Fruit fly (Drosophila melanogaster) whole organism, embryonic: ENCODE data around the gene CG31883.

Experiments
- Antp ChIP-seq: fragments of 200-800 bp; sonication (Bioruptor generic); optimal IDR thresholded peaks from 3 replicates; lab custom pipeline; 2016; ENCODE audit warnings: missing biosample characterization, missing genetic modification characterization
- Blimp-1 ChIP-seq: fragments of 200-800 bp; sonication (Bioruptor generic); optimal IDR thresholded peaks from 3 replicates; lab custom pipeline; 2018; ENCODE audit warnings: missing biosample characterization, missing genetic modification characterization, mild to moderate bottlenecking, moderate library complexity, missing genetic modification reagents
- CG1233 ChIP-seq: fragments of 200-800 bp; sonication (Bioruptor generic); optimal IDR thresholded peaks from 4 replicates; lab custom pipeline; 2018; ENCODE audit warnings: missing biosample characterization, mild to moderate bottlenecking, missing genetic modification characterization
- CG15696 ChIP-seq: fragments of 200-800 bp; sonication (Bioruptor generic); optimal IDR thresholded peaks from 2 replicates; lab custom pipeline; 2019; ENCODE audit warnings: missing biosample characterization, mild to moderate bottlenecking, missing genetic modification characterization, moderate library complexity
- CG16815 ChIP-seq: fragments of 200-800 bp; sonication (Bioruptor generic); optimal IDR thresholded peaks from 3 replicates; lab custom pipeline; 2017; ENCODE audit warnings: missing biosample characterization, mild to moderate bottlenecking, missing genetic modification characterization
- CG17186 ChIP-seq: fragments of 200-800 bp; sonication (Bioruptor generic); optimal IDR thresholded peaks from 3 replicates; lab custom pipeline; 2017; ENCODE audit warnings: missing biosample characterization, missing genetic modification reagents, missing genetic modification characterization
- CG18011 ChIP-seq: fragments of 200-800 bp; sonication (Bioruptor generic); optimal IDR thresholded peaks from 2 replicates; lab custom pipeline; 2017; ENCODE audit warnings: missing biosample characterization, missing genetic modification characterization, mild to moderate bottlenecking, moderate library complexity, missing genotype
- CG1832 ChIP-seq: fragments of 200-800 bp; sonication (Bioruptor generic); optimal IDR thresholded peaks from 2 replicates; lab custom pipeline; 2017; ENCODE audit warnings: missing biosample characterization, mild to moderate bottlenecking, missing genetic modification characterization, inconsistent platforms
- CG18764 ChIP-seq: fragments of 200-800 bp; sonication (Bioruptor generic); optimal IDR thresholded peaks from 3 replicates; lab custom pipeline; 2016; ENCODE audit warnings: missing biosample characterization, missing genetic modification characterization
- CG2199 ChIP-seq: fragments of 200-800 bp; sonication (Bioruptor generic); IDR thresholded peaks from 3 replicates; pipeline ENCODE4 v1.3.6; 2022; ENCODE audit warnings: missing biosample characterization, missing genetic modification characterization
- CG3407 ChIP-seq: fragments of 200-800 bp; sonication (Bioruptor generic); optimal IDR thresholded peaks from 2 replicates; lab custom pipeline; 2018; ENCODE audit warnings: missing biosample characterization, mild to moderate bottlenecking, missing genetic modification characterization
- CG6791 ChIP-seq: fragments of 200-800 bp; sonication (Bioruptor generic); IDR thresholded peaks from 3 replicates; pipeline ENCODE4 v1.3.6; 2022; ENCODE audit warnings: missing biosample characterization, missing genetic modification characterization; ENCODE audit not compliant: partially characterized antibody
- CG7745 ChIP-seq: fragments of 200-800 bp; sonication (Bioruptor generic); optimal IDR thresholded peaks from 2 replicates; lab custom pipeline; 2018; ENCODE audit warnings: missing biosample characterization, mild to moderate bottlenecking, missing genetic modification characterization, moderate library complexity
- CG7786 ChIP-seq: fragments of 200-800 bp; sonication (Bioruptor generic); optimal IDR thresholded peaks from 2 replicates; lab custom pipeline; 2016; ENCODE audit warnings: missing biosample characterization, missing genetic modification characterization
- CG7839 ChIP-seq: fragments of 200-800 bp; sonication (Bioruptor generic); optimal IDR thresholded peaks from 3 replicates; lab custom pipeline; 2018; ENCODE audit warnings: missing biosample characterization, mild to moderate bottlenecking, missing genetic modification characterization, moderate library complexity
- CG8388 ChIP-seq: fragments of 200-800 bp; sonication (Bioruptor generic); optimal IDR thresholded peaks from 2 replicates; lab custom pipeline; 2019; ENCODE audit warnings: missing biosample characterization, mild to moderate bottlenecking, missing genetic modification characterization, moderate library complexity
- CG8924 ChIP-seq: fragments of 200-800 bp; optimal IDR thresholded peaks from 3 replicates; lab custom pipeline; 2019; ENCODE audit warnings: missing biosample characterization, mild to moderate bottlenecking, missing genetic modification characterization, moderate library complexity
- CG9797 ChIP-seq: fragments of 200-800 bp; sonication (Bioruptor generic); optimal IDR thresholded peaks from 3 replicates; lab custom pipeline; 2018; ENCODE audit warnings: missing biosample characterization, mild to moderate bottlenecking, missing genetic modification characterization
- CoRest ChIP-seq: fragments of 200-800 bp; sonication (Bioruptor generic); optimal IDR thresholded peaks from 3 replicates; lab custom pipeline; 2018; ENCODE audit warnings: missing biosample characterization, mild to moderate bottlenecking, missing genetic modification characterization, moderate library complexity
- Dek ChIP-seq: fragments of 200-800 bp; sonication (Bioruptor generic); optimal IDR thresholded peaks from 3 replicates; lab custom pipeline; 2019; ENCODE audit warnings: missing biosample characterization, mild to moderate bottlenecking, missing genetic modification characterization, moderate library complexity
- Fer1 ChIP-seq: fragments of 200-800 bp; sonication (Bioruptor generic); optimal IDR thresholded peaks from 2 replicates; lab custom pipeline; 2017; ENCODE audit warnings: missing biosample characterization, mild to moderate bottlenecking, missing genetic modification characterization
- Fer3 ChIP-seq: fragments of 200-800 bp; sonication (Bioruptor generic); optimal IDR thresholded peaks from 2 replicates; lab custom pipeline; 2018; ENCODE audit warnings: missing biosample characterization, mild to moderate bottlenecking, missing genetic modification characterization, moderate library complexity
- Gug ChIP-seq: fragments of 200-800 bp; sonication (Bioruptor generic); IDR thresholded peaks from 4 replicates; pipeline ENCODE4 v1.3.6; 2022; ENCODE audit warnings: missing biosample characterization, missing genetic modification characterization
- Hr39 ChIP-seq: fragments of >200 bp; optimal IDR thresholded peaks from 2 replicates; lab custom pipeline; 2017
- Hr78 ChIP-seq, 2 experiments: fragments of 200-800 bp in 1 of 2; fragments of >200 bp in 1 of 2; sonication (Bioruptor generic) in 1 of 2; optimal IDR thresholded peaks; 2 replicates each; lab custom pipeline; 2017 to 2019; ENCODE audit warnings: missing biosample characterization in 2 of 2, missing genetic modification characterization in 2 of 2, mild to moderate bottlenecking in 1 of 2, moderate library complexity in 1 of 2
- MBD-R2 ChIP-seq: fragments of 200-800 bp; sonication (Bioruptor generic); IDR thresholded peaks from 2 replicates; pipeline ENCODE4 v1.3.6; 2022; ENCODE audit warnings: missing biosample characterization, missing genetic modification characterization
- Mad ChIP-seq: fragments of 200-800 bp; sonication (Bioruptor generic); optimal IDR thresholded peaks from 2 replicates; lab custom pipeline; 2016; ENCODE audit warnings: missing biosample characterization, missing genetic modification characterization
- Mes4 ChIP-seq: fragments of 200-800 bp; sonication (Bioruptor generic); optimal IDR thresholded peaks from 2 replicates; lab custom pipeline; 2016; ENCODE audit warnings: missing biosample characterization, missing genetic modification characterization
- Opbp ChIP-seq: fragments of 200-800 bp; sonication (Bioruptor generic); IDR thresholded peaks from 3 replicates; pipeline ENCODE4 v1.3.6; 2022; ENCODE audit warnings: missing biosample characterization, missing genetic modification characterization; ENCODE audit not compliant: partially characterized antibody
- Rx ChIP-seq: fragments of 200-800 bp; sonication (Bioruptor generic); IDR thresholded peaks from 2 replicates; pipeline ENCODE4 v1.3.6; 2022; ENCODE audit warnings: missing biosample characterization, missing genetic modification characterization
- Sin3A ChIP-seq: fragments of >200 bp; optimal IDR thresholded peaks from 2 replicates; lab custom pipeline; 2018
- TFAM ChIP-seq: fragments of 200-800 bp; sonication (Bioruptor generic); optimal IDR thresholded peaks from 2 replicates; lab custom pipeline; 2017; ENCODE audit warnings: missing biosample characterization, missing genetic modification characterization, inconsistent platforms
- ab ChIP-seq: fragments of 200-800 bp; sonication (Bioruptor generic); optimal IDR thresholded peaks from 2 replicates; lab custom pipeline; 2016; ENCODE audit warnings: missing biosample characterization, missing genetic modification characterization
- ac ChIP-seq: fragments of 200-800 bp; sonication (Bioruptor generic); optimal IDR thresholded peaks from 3 replicates; lab custom pipeline; 2017; ENCODE audit warnings: missing biosample characterization, mild to moderate bottlenecking, missing genetic modification characterization
- ap ChIP-seq: fragments of 200-800 bp; sonication (Bioruptor generic); IDR thresholded peaks from 2 replicates; pipeline ENCODE4 v1.3.6; 2022; ENCODE audit warnings: missing biosample characterization, missing genetic modification characterization
- ara ChIP-seq: fragments of 200-800 bp; sonication (Bioruptor generic); IDR thresholded peaks from 2 replicates; pipeline ENCODE4 v1.3.6; 2022; ENCODE audit warnings: missing biosample characterization, missing genetic modification characterization
- chm ChIP-seq: fragments of 200-800 bp; sonication (Bioruptor generic); IDR thresholded peaks from 2 replicates; pipeline ENCODE4 v1.3.6; 2022; ENCODE audit warnings: missing biosample characterization, missing genetic modification characterization
- fd3F ChIP-seq: fragments of 200-800 bp; sonication (Bioruptor generic); optimal IDR thresholded peaks from 2 replicates; lab custom pipeline; 2018; ENCODE audit warnings: missing biosample characterization, mild to moderate bottlenecking, missing genetic modification characterization, moderate library complexity
- gt ChIP-seq: fragments of 200-800 bp; sonication (Bioruptor generic); IDR thresholded peaks from 2 replicates; pipeline ENCODE4 v1.3.6; 2022; ENCODE audit warnings: missing biosample characterization, missing genetic modification characterization
- jigr1 ChIP-seq: fragments of 200-800 bp; sonication (Bioruptor generic); IDR thresholded peaks from 3 replicates; pipeline ENCODE4 v1.3.6; 2022; ENCODE audit warnings: missing biosample characterization, missing genetic modification characterization
- nmo ChIP-seq: fragments of 200-800 bp; sonication (Bioruptor generic); optimal IDR thresholded peaks from 2 replicates; lab custom pipeline; 2018; ENCODE audit warnings: missing biosample characterization, mild to moderate bottlenecking, missing genetic modification characterization, moderate library complexity
- onecut ChIP-seq: fragments of 200-800 bp; sonication (Bioruptor generic); IDR thresholded peaks from 2 replicates; pipeline ENCODE4 v1.3.6; 2022; ENCODE audit warnings: missing biosample characterization, missing genetic modification characterization
- pb ChIP-seq: fragments of 200-800 bp; sonication (Bioruptor generic); optimal IDR thresholded peaks from 3 replicates; lab custom pipeline; 2016; ENCODE audit warnings: missing biosample characterization, missing genetic modification characterization
- ro ChIP-seq: fragments of 200-800 bp; sonication (Bioruptor generic); IDR thresholded peaks from 2 replicates; pipeline ENCODE4 v1.3.6; 2022; ENCODE audit warnings: missing biosample characterization, missing genetic modification characterization
- slbo ChIP-seq: fragments of 200-800 bp; sonication (Bioruptor generic); IDR thresholded peaks from 2 replicates; pipeline ENCODE4 v1.3.6; 2022; ENCODE audit warnings: missing biosample characterization, missing genetic modification characterization
- tap ChIP-seq: fragments of 200-800 bp; optimal IDR thresholded peaks from 3 replicates; lab custom pipeline; 2019; ENCODE audit warnings: missing biosample characterization, mild to moderate bottlenecking, missing genetic modification characterization, moderate library complexity
- trh ChIP-seq: fragments of 200-800 bp; sonication (Bioruptor generic); optimal IDR thresholded peaks from 2 replicates; lab custom pipeline; 2016; ENCODE audit warnings: missing biosample characterization, missing genetic modification characterization
- tup ChIP-seq: fragments of 200-800 bp; sonication (Bioruptor generic); optimal IDR thresholded peaks from 2 replicates; lab custom pipeline; 2016; ENCODE audit warnings: missing biosample characterization, mild to moderate bottlenecking, missing genetic modification characterization, moderate library complexity
- vfl ChIP-seq: fragments of 200-800 bp; sonication (Bioruptor generic); optimal IDR thresholded peaks from 2 replicates; lab custom pipeline; 2016; ENCODE audit warnings: missing biosample characterization, missing genetic modification characterization
- wek ChIP-seq: fragments of 200-800 bp; sonication (Bioruptor generic); optimal IDR thresholded peaks from 3 replicates; lab custom pipeline; 2018; ENCODE audit warnings: missing biosample characterization, mild to moderate bottlenecking, missing genetic modification characterization, moderate library complexity

CG31883 gene

DNA sequence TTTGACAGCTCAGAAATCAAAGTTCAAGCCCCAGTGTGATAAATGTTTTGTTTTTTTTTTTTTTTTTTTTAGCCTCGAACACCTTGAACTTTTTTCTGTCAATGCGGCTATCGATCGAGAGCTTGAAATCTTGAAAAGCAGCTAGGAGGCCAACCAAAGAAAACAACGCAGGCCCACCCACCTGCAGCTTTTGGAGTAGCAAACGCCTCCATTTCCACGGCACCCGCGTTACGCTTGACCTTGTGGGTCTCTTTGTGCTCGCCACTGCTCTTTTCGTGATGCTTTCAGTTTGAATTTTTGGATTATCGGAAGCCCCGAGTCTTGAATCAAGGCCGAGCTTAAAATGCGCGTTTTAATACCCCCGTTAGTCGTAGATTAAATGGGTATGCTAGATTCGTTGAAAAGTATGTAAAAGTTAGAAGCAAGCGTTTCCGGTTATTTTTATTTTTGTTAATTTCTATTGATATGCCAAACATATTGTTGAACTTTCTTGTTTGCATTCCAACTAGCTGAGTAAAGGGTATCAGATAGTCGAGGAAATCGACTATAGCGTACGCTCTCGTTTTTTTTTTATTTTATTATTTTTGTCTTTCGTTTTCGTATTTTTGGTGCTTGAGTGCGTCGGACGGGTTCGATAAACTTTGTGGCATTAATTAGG lies 25.4 kb upstream of the CG31883 start (continued):
- peak; percentile 22 for TF ChIP-seq CG1233 (GFP tag; lab: Kevin White, UChicago)
- TF ChIP-seq tup (GFP tag; lab: Kevin White, UChicago): peak; percentile 26
- no peak for TF ChIP-seq CG18764 (GFP tag; lab: Kevin White, UChicago)
- peak; percentile 59 for TF ChIP-seq Fer3 (tag; lab: Kevin White, UChicago)
- 0 out of 2 replicates have a peak, but pooled peaks have one; percentile 20 for TF ChIP-seq gt
- no peak for TF ChIP-seq Mes4 (GFP tag; lab: Kevin White, UChicago)
- TF ChIP-seq CG3407: peak; percentile 64
- TF ChIP-seq vfl (GFP tag; lab: Kevin White, UChicago): no peak
- no peak for TF ChIP-seq CG7745 (tag; lab: Kevin White, UChicago)
- peak; percentile 53; the same call in 1 of the 2 replicates for TF ChIP-seq MBD-R2 (GFP tag; lab: Robert Waterston, UW)
- peak; percentile 72 for TF ChIP-seq ara (GFP tag; lab: Robert Waterston, UW)
- peak; percentile 67; the same call in 1 of the 2 replicates for TF ChIP-seq chm (GFP tag; lab: Robert Waterston, UW)
- TF ChIP-seq Opbp (GFP tag; lab: Robert Waterston, UW): no peak
- TF ChIP-seq trh: no peak
- TF ChIP-seq Mad: peak; percentile 44
- no peak for TF ChIP-seq TFAM (GFP tag; lab: Kevin White, UChicago)
- TF ChIP-seq Gug (GFP tag; lab: Robert Waterston, UW): 0 out of 4 replicates have a peak, but pooled peaks have one; percentile 17
- peak; percentile 55 for TF ChIP-seq ap (GFP tag; lab: Robert Waterston, UW)
- TF ChIP-seq CG17186 (GFP tag; lab: Kevin White, UChicago): no peak
- TF ChIP-seq CG8924 (tag; lab: Kevin White, UChicago): peak; percentile 78
- no peak for TF ChIP-seq Antp (GFP tag; lab: Kevin White, UChicago)
- peak; percentile 77 for TF ChIP-seq CG7839
- TF ChIP-seq Dek (tag; lab: Kevin White, UChicago): peak; percentile 66
- TF ChIP-seq pb: no peak
- peak in 1 of 2 experiments; percentile 53 for TF ChIP-seq Hr78 (GFP tag; optimal IDR thresholded peaks at IDR 0.05; lab: Kevin White, UChicago)
- TF ChIP-seq CG7786 (GFP tag; lab: Kevin White, UChicago): no peak
- no peak for TF ChIP-seq ab
- TF ChIP-seq slbo (GFP tag; lab: Robert Waterston, UW): peak; percentile 83
- no peak for TF ChIP-seq Sin3A (lab: Kevin White, UChicago)
- TF ChIP-seq CG8388 (GFP tag; lab: Kevin White, UChicago): peak; percentile 80
- TF ChIP-seq tap (tag; lab: Kevin White, UChicago): peak; percentile 32
- no peak for TF ChIP-seq Hr39 (lab: Kevin White, UChicago)
- TF ChIP-seq Blimp-1: peak; percentile 68
- TF ChIP-seq CG1832 (GFP tag; lab: Kevin White, UChicago): no peak
- TF ChIP-seq CG18011: peak; percentile 13
- TF ChIP-seq CG6791: no peak
- TF ChIP-seq wek (GFP tag; lab: Kevin White, UChicago): no peak
- peak; percentile 62 for TF ChIP-seq Fer1
- peak; percentile 54 for TF ChIP-seq onecut
- TF ChIP-seq CG2199 (GFP tag; lab: Robert Waterston, UW): no peak
- TF ChIP-seq jigr1 (GFP tag; lab: Robert Waterston, UW): peak; percentile 30; the same call in 1 of the 3 replicates
- no peak for TF ChIP-seq CG9797
- TF ChIP-seq nmo (GFP tag; lab: Kevin White, UChicago): peak; percentile 58
- TF ChIP-seq CG16815 (GFP tag; lab: Kevin White, UChicago): peak; percentile 38
- TF ChIP-seq CoRest (tag; lab: Kevin White, UChicago): peak; percentile 80
- TF ChIP-seq CG15696 (tag; lab: Kevin White, UChicago): no peak
- TF ChIP-seq Rx (GFP tag; lab: Robert Waterston, UW): peak; percentile 55
- TF ChIP-seq ro (GFP tag; lab: Robert Waterston, UW): 0 out of 2 replicates have a peak, but pooled peaks have one; percentile 23
- TF ChIP-seq ac: no peak
- TF ChIP-seq fd3F: peak; percentile 66
